Fruit fly (Drosophila melanogaster): ENCODE measurements around the gene Rsph1.

Rsph1 gene

dm6 chr2L:13183150-13183549 is at the start of gene Rsph1:
Gene Rsph1 (plus strand): TSS chr2L:13183450.
- TF ChIP-seq CG8159 (tag; optimal IDR thresholded peaks at IDR 0.05) (no peak), CG10348 (GFP tag; IDR thresholded peaks at IDR 0.05) (no peak), fd96Ca (GFP tag; IDR thresholded peaks at IDR 0.05) (no peak), CG15710 (tag; optimal IDR thresholded peaks at IDR 0.05) (no peak), Pif1A (GFP tag; optimal IDR thresholded peaks at IDR 0.05) (no peak), CG9948 (tag; optimal IDR thresholded peaks at IDR 0.05) (no peak), Pif1B (GFP tag; optimal IDR thresholded peaks at IDR 0.05) (no peak), Snoo (tag; optimal IDR thresholded peaks at IDR 0.05) (no peak), CG8301 (tag; optimal IDR thresholded peaks at IDR 0.05) (no peak), CG17806 (tag; optimal IDR thresholded peaks at IDR 0.05) (no peak), Ets98B (GFP tag; IDR thresholded peaks at IDR 0.05) (no peak), CG32121 (GFP tag; IDR thresholded peaks at IDR 0.05) (no peak), CG4496 (GFP tag; IDR thresholded peaks at IDR 0.05) (no peak), CG12605 (GFP tag; IDR thresholded peaks at IDR 0.05) (no peak), CG34367 (tag; optimal IDR thresholded peaks at IDR 0.05) (no peak), EcR (GFP tag; optimal IDR thresholded peaks at IDR 0.05) (no peak), CG14655 (GFP tag; optimal IDR thresholded peaks at IDR 0.05) (no peak), gl (tag; optimal IDR thresholded peaks at IDR 0.05) (no peak)

- TF ChIP-seq Pif1B (GFP tag; optimal IDR thresholded peaks at IDR 0.05) (no peak), CG4496 (GFP tag; IDR thresholded peaks at IDR 0.05) (no peak), fd96Ca (GFP tag; IDR thresholded peaks at IDR 0.05) (no peak)
Measured at dm6 chr2L:13135929-13136328, 47.3 kb upstream of the Rsph1 start.

dm6 chr2L:13140891-13141290 is 42.4 kb upstream of the Rsph1 start:
- TF ChIP-seq EcR (GFP tag; optimal IDR thresholded peaks at IDR 0.05), result no peak
- no peak for TF ChIP-seq CG32121 (GFP tag; IDR thresholded peaks at IDR 0.05)
- no peak for TF ChIP-seq CG4496 (GFP tag; IDR thresholded peaks at IDR 0.05)
- no peak for TF ChIP-seq CG14655 (GFP tag; optimal IDR thresholded peaks at IDR 0.05)
- TF ChIP-seq CG10348 (GFP tag; IDR thresholded peaks at IDR 0.05), result no peak
- TF ChIP-seq CG13204 (GFP tag; optimal IDR thresholded peaks at IDR 0.05), result no peak
- no peak for TF ChIP-seq gl (tag; optimal IDR thresholded peaks at IDR 0.05)
- no peak for TF ChIP-seq CG12605 (GFP tag; IDR thresholded peaks at IDR 0.05)
- no peak for TF ChIP-seq Ets98B (GFP tag; IDR thresholded peaks at IDR 0.05)
- TF ChIP-seq CG17806 (tag; optimal IDR thresholded peaks at IDR 0.05), result no peak
- TF ChIP-seq CG15710 (tag; optimal IDR thresholded peaks at IDR 0.05), result no peak
- TF ChIP-seq Snoo (tag; optimal IDR thresholded peaks at IDR 0.05), result no peak

- no peak for TF ChIP-seq CG34367 (tag; optimal IDR thresholded peaks at IDR 0.05)
- no peak for TF ChIP-seq Pif1A (GFP tag; optimal IDR thresholded peaks at IDR 0.05)
- TF ChIP-seq CG4496 (GFP tag; IDR thresholded peaks at IDR 0.05), result no peak
- no peak for TF ChIP-seq Ets98B (GFP tag; IDR thresholded peaks at IDR 0.05)
- TF ChIP-seq Pif1B (GFP tag; optimal IDR thresholded peaks at IDR 0.05), result no peak
- no peak for TF ChIP-seq gl (tag; optimal IDR thresholded peaks at IDR 0.05)
- no peak for TF ChIP-seq D1 (tag; optimal IDR thresholded peaks at IDR 0.05)
- TF ChIP-seq CG13204 (GFP tag; optimal IDR thresholded peaks at IDR 0.05), result no peak
- no peak for TF ChIP-seq CG8301 (tag; optimal IDR thresholded peaks at IDR 0.05)
- no peak for TF ChIP-seq CG12605 (GFP tag; IDR thresholded peaks at IDR 0.05)
- no peak for TF ChIP-seq Snoo (tag; optimal IDR thresholded peaks at IDR 0.05)
- no peak for TF ChIP-seq CG14655 (GFP tag; optimal IDR thresholded peaks at IDR 0.05)
- no peak for TF ChIP-seq CG8159 (tag; optimal IDR thresholded peaks at IDR 0.05)
- no peak for TF ChIP-seq EcR (GFP tag; optimal IDR thresholded peaks at IDR 0.05)
- TF ChIP-seq CG17806 (tag; optimal IDR thresholded peaks at IDR 0.05), result no peak
- no peak for TF ChIP-seq CG10348 (GFP tag; IDR thresholded peaks at IDR 0.05)
Measured at dm6 chr2L:13142803-13143202, 40.4 kb upstream of the Rsph1 start, which contains the start of gene CG9928. Gene CG9928 (minus strand): TSS chr2L:13142903.

- TF ChIP-seq gl (tag; optimal IDR thresholded peaks at IDR 0.05) (no peak), rn (GFP tag; IDR thresholded peaks at IDR 0.05) (no peak), CG9948 (tag; optimal IDR thresholded peaks at IDR 0.05) (no peak), CG12605 (GFP tag; IDR thresholded peaks at IDR 0.05) (no peak), Pif1A (GFP tag; optimal IDR thresholded peaks at IDR 0.05) (no peak), D1 (tag; optimal IDR thresholded peaks at IDR 0.05) (no peak), CG15710 (tag; optimal IDR thresholded peaks at IDR 0.05) (no peak), CG13204 (GFP tag; optimal IDR thresholded peaks at IDR 0.05) (no peak), CG8159 (tag; optimal IDR thresholded peaks at IDR 0.05) (no peak), EcR (GFP tag; optimal IDR thresholded peaks at IDR 0.05) (no peak), CG10348 (GFP tag; IDR thresholded peaks at IDR 0.05) (no peak), Pif1B (GFP tag; optimal IDR thresholded peaks at IDR 0.05) (no peak), Ets98B (GFP tag; IDR thresholded peaks at IDR 0.05) (no peak), CG17806 (tag; optimal IDR thresholded peaks at IDR 0.05) (no peak), CG14655 (GFP tag; optimal IDR thresholded peaks at IDR 0.05) (no peak), Snoo (tag; optimal IDR thresholded peaks at IDR 0.05) (no peak)
Measured at dm6 chr2L:13143522-13143921, 39.7 kb upstream of the Rsph1 start, which contains the start of gene CG16978. Gene CG16978 (minus strand): TSS chr2L:13143622.

dm6 chr2L:13145035-13145683 is 38.1 kb upstream of the Rsph1 start:
- TF ChIP-seq CG8159 (tag; optimal IDR thresholded peaks at IDR 0.05) (peak; percentile 24), CG10348 (GFP tag; IDR thresholded peaks at IDR 0.05) (no peak), Ets98B (GFP tag; IDR thresholded peaks at IDR 0.05) (0 out of 2 replicates have a peak, but pooled peaks have one; percentile 34), rn (GFP tag; IDR thresholded peaks at IDR 0.05) (peak; percentile 50; the same call in 1 of the 2 replicates), CG32121 (GFP tag; IDR thresholded peaks at IDR 0.05) (peak; percentile 73), gl (tag; optimal IDR thresholded peaks at IDR 0.05) (no peak), D1 (tag; optimal IDR thresholded peaks at IDR 0.05) (no peak), fd96Ca (GFP tag; IDR thresholded peaks at IDR 0.05) (0 out of 3 replicates have a peak, but pooled peaks have one; percentile 23), CG13204 (GFP tag; optimal IDR thresholded peaks at IDR 0.05) (no peak), CG34367 (tag; optimal IDR thresholded peaks at IDR 0.05) (no peak), CG8301 (tag; optimal IDR thresholded peaks at IDR 0.05) (peak; percentile 18), CG14655 (GFP tag; optimal IDR thresholded peaks at IDR 0.05) (peak; percentile 30), CG4496 (GFP tag; IDR thresholded peaks at IDR 0.05) (peak; percentile 66; the same call in 2 of the 3 replicates), CG15710 (tag; optimal IDR thresholded peaks at IDR 0.05) (no peak), CG9948 (tag; optimal IDR thresholded peaks at IDR 0.05) (no peak), CG12605 (GFP tag; IDR thresholded peaks at IDR 0.05) (no peak), Pif1A (GFP tag; optimal IDR thresholded peaks at IDR 0.05) (no peak), Pif1B (GFP tag; optimal IDR thresholded peaks at IDR 0.05) (peak; percentile 8), EcR (GFP tag; optimal IDR thresholded peaks at IDR 0.05) (no peak), CG17806 (tag; optimal IDR thresholded peaks at IDR 0.05) (peak; percentile 1), Snoo (tag; optimal IDR thresholded peaks at IDR 0.05) (no peak)
